Fruit fly (Drosophila melanogaster) whole organism, wandering third instar larva: ENCODE data around the gene CG32225.

Source experiments
- CG9705 ChIP-seq: fragments of 200-800 bp; sonication (Bioruptor generic); optimal IDR thresholded peaks from 2 replicates; lab custom pipeline; 2018; ENCODE audit warnings: missing biosample characterization, mild to moderate bottlenecking, missing genetic modification characterization
- Dfd ChIP-seq: fragments of >200 bp; optimal IDR thresholded peaks from 2 replicates; lab custom pipeline; 2017; ENCODE audit warnings: missing biosample characterization, missing genetic modification characterization
- Dif ChIP-seq: fragments of 200-275, 200-300 bp; sonication (Bioruptor generic); optimal IDR thresholded peaks from 2 replicates; lab custom pipeline; 2018; ENCODE audit warnings: missing biosample characterization, missing genetic modification characterization; ENCODE audit not compliant: partially characterized antibody
- HLH106 ChIP-seq: fragments of 200-800 bp; optimal IDR thresholded peaks from 3 replicates; lab custom pipeline; 2019; ENCODE audit warnings: missing biosample characterization, mild to moderate bottlenecking, missing genetic modification characterization, moderate library complexity
- Jra ChIP-seq: sonication (Bioruptor generic); optimal IDR thresholded peaks from 2 replicates; lab custom pipeline; 2016; ENCODE audit warnings: missing biosample characterization, missing genetic modification characterization
- Mio ChIP-seq: sonication (Bioruptor generic); optimal IDR thresholded peaks from 2 replicates; lab custom pipeline; 2016; ENCODE audit warnings: missing biosample characterization, missing genetic modification characterization
- N ChIP-seq: fragments of >200 bp; optimal IDR thresholded peaks from 2 replicates; lab custom pipeline; 2018; ENCODE audit warnings: missing biosample characterization, missing external identifiers, missing genetic modification characterization
- OdsH ChIP-seq: fragments of 200-800 bp; sonication (Bioruptor generic); optimal IDR thresholded peaks from 2 replicates; lab custom pipeline; 2016; ENCODE audit warnings: missing biosample characterization, mild to moderate bottlenecking, missing genetic modification characterization
- Rel ChIP-seq, 2 experiments: fragments of 200-800 bp; sonication (Bioruptor generic) in 1 of 2; optimal IDR thresholded peaks; 2 replicates in 1 of 2; 3 replicates in 1 of 2; lab custom pipeline; 2016 to 2019; ENCODE audit warnings: mild to moderate bottlenecking in 2 of 2, missing biosample characterization in 2 of 2, missing genetic modification characterization in 2 of 2, moderate library complexity in 1 of 2
- Sp1 ChIP-seq: fragments of 200-800 bp; sonication (Bioruptor generic); optimal IDR thresholded peaks from 3 replicates; lab custom pipeline; 2019; ENCODE audit warnings: missing biosample characterization, mild to moderate bottlenecking, missing genetic modification characterization, moderate library complexity
- br ChIP-seq: fragments of 200-800 bp; sonication (Bioruptor generic); optimal IDR thresholded peaks from 2 replicates; lab custom pipeline; 2016; ENCODE audit warnings: missing biosample characterization, missing genetic modification characterization
- brk ChIP-seq: fragments of 200-800 bp; sonication (Bioruptor generic); optimal IDR thresholded peaks from 2 replicates; lab custom pipeline; 2016; ENCODE audit warnings: missing biosample characterization, mild to moderate bottlenecking, missing genetic modification characterization
- dl ChIP-seq, 2 experiments: fragments of 175-275, 200-275 bp in 1 of 2; fragments of 200-275 bp in 1 of 2; sonication (Bioruptor generic); optimal IDR thresholded peaks; lab custom pipeline; 2018; ENCODE audit warnings: mild to moderate bottlenecking in 2 of 2, missing biosample characterization in 2 of 2, missing genetic modification characterization in 2 of 2, moderate library complexity in 2 of 2; ENCODE audit not compliant: partially characterized antibody in 2 of 2, insufficient read depth in 1 of 2
- dmrt93B ChIP-seq: fragments of 200-800 bp; sonication (Bioruptor generic); optimal IDR thresholded peaks from 2 replicates; lab custom pipeline; 2018; ENCODE audit warnings: missing biosample characterization, mild to moderate bottlenecking, missing genetic modification characterization
- dsf ChIP-seq: sonication (Bioruptor generic); optimal IDR thresholded peaks from 2 replicates; lab custom pipeline; 2016; ENCODE audit warnings: missing biosample characterization, missing genetic modification characterization, borderline replicate concordance
- ey ChIP-seq: fragments of 200-800 bp; sonication (Bioruptor generic); optimal IDR thresholded peaks from 2 replicates; lab custom pipeline; 2016; ENCODE audit warnings: missing biosample characterization, missing genetic modification characterization
- foxo ChIP-seq, 2 experiments: fragments of 200-800 bp; sonication (Bioruptor generic); optimal IDR thresholded peaks; 2 replicates in 1 of 2; 3 replicates in 1 of 2; lab custom pipeline; 2016 to 2017; ENCODE audit warnings: missing biosample characterization in 2 of 2, missing genetic modification characterization in 2 of 2
- fru ChIP-seq: fragments of 200-800 bp; sonication (Bioruptor generic); optimal IDR thresholded peaks from 3 replicates; lab custom pipeline; 2016; ENCODE audit warnings: missing biosample characterization, mild to moderate bottlenecking, missing genetic modification characterization
- h ChIP-seq: fragments of 200-800 bp; sonication (Bioruptor generic); optimal IDR thresholded peaks from 3 replicates; lab custom pipeline; 2016; ENCODE audit warnings: missing biosample characterization, mild to moderate bottlenecking, missing genetic modification characterization
- jim ChIP-seq: fragments of 175-275, 200-325 bp; sonication (Bioruptor generic); optimal IDR thresholded peaks from 2 replicates; lab custom pipeline; 2016; ENCODE audit warnings: missing biosample characterization, mild to moderate bottlenecking, missing genetic modification characterization
- lola ChIP-seq: fragments of >200 bp; optimal IDR thresholded peaks from 2 replicates; lab custom pipeline; 2017; ENCODE audit warnings: missing biosample characterization, missing genetic modification characterization
- pan ChIP-seq: fragments of >200 bp; optimal IDR thresholded peaks from 2 replicates; lab custom pipeline; 2017
- psq ChIP-seq: fragments of 200-800 bp; sonication (Bioruptor generic); optimal IDR thresholded peaks from 3 replicates; lab custom pipeline; 2017; ENCODE audit warnings: missing biosample characterization, mild to moderate bottlenecking, missing genetic modification characterization, moderate library complexity
- rgr ChIP-seq: fragments of 200-800 bp; sonication (Bioruptor generic); optimal IDR thresholded peaks from 3 replicates; lab custom pipeline; 2016; ENCODE audit warnings: missing biosample characterization, mild to moderate bottlenecking, missing genetic modification characterization
- sage ChIP-seq: fragments of 200-800 bp; sonication (Bioruptor generic); optimal IDR thresholded peaks from 2 replicates; lab custom pipeline; 2016; ENCODE audit warnings: missing biosample characterization, mild to moderate bottlenecking, missing genetic modification characterization
- woc ChIP-seq: sonication (Bioruptor generic); optimal IDR thresholded peaks from 2 replicates; lab custom pipeline; 2016; ENCODE audit warnings: missing biosample characterization, mild to moderate bottlenecking, missing genetic modification characterization

CG32225 gene

dm6 chr3L:20275886-20276285, 30.2 kb downstream of the CG32225 start:
- TF ChIP-seq h (no peak), brk (no peak), pan (lab: Kevin White, UChicago) (no peak), Sp1 (no peak), psq (GFP tag; lab: Kevin White, UChicago) (no peak), sage (GFP tag; lab: Kevin White, UChicago) (no peak), foxo (GFP tag; optimal IDR thresholded peaks at IDR 0.05; lab: Kevin White, UChicago) (no peak), lola (no peak), fru (no peak), Jra (GFP tag; lab: Kevin White, UChicago) (no peak), dl (GFP tag; optimal IDR thresholded peaks at IDR 0.05; lab: Kevin White, UChicago; ENCODE audit: insufficient read depth in 1 of 2, partially characterized antibody in 2 of 2) (no peak), HLH106 (tag; lab: Kevin White, UChicago) (no peak), OdsH (GFP tag; lab: Kevin White, UChicago) (no peak), woc (GFP tag; lab: Kevin White, UChicago) (no peak), Dif (no peak), br (GFP tag; lab: Kevin White, UChicago) (no peak), ey (GFP tag; lab: Kevin White, UChicago) (no peak), CG9705 (GFP tag; lab: Kevin White, UChicago) (no peak)

dm6 chr3L:20275235-20275634, 30.8 kb downstream of the CG32225 start, which contains the start of gene CG17122:
Gene CG17122, minus strand, starts transcription at chr3L:20275335.
- TF ChIP-seq foxo (GFP tag; optimal IDR thresholded peaks at IDR 0.05; lab: Kevin White, UChicago) (no peak), OdsH (GFP tag; lab: Kevin White, UChicago) (no peak), dmrt93B (GFP tag; lab: Kevin White, UChicago) (no peak), Sp1 (no peak), Rel (GFP tag; optimal IDR thresholded peaks at IDR 0.05; lab: Kevin White, UChicago) (no peak), Rel (tag; optimal IDR thresholded peaks at IDR 0.05; lab: Kevin White, UChicago) (no peak), jim (GFP tag; lab: Kevin White, UChicago) (no peak), HLH106 (tag; lab: Kevin White, UChicago) (no peak), woc (GFP tag; lab: Kevin White, UChicago) (no peak), dsf (GFP tag; lab: Kevin White, UChicago) (no peak), rgr (no peak), N (no peak), Dfd (GFP tag; lab: Kevin White, UChicago) (no peak), CG9705 (GFP tag; lab: Kevin White, UChicago) (no peak), Dif (no peak), sage (GFP tag; lab: Kevin White, UChicago) (no peak), Mio (no peak)

dm6 chr3L:20265514-20265913, 40.6 kb downstream of the CG32225 start, which contains the start of gene CG32228:
Gene CG32228, plus strand, starts transcription at chr3L:20265814.
- TF ChIP-seq fru: no peak
- no peak for TF ChIP-seq Dif
